Worm (Caenorhabditis elegans) whole organism, mixed stage, embryonic: Measurements from ENCODE around the gene F23D12.4.

Experiments used
- ces-1 ChIP-seq: fragments of 150-350 bp; optimal IDR thresholded peaks from 2 replicates; lab custom pipeline; 2014; ENCODE audit warnings: missing biosample characterization, missing genetic modification reagents, missing genetic modification characterization
- elt-3 ChIP-seq: fragments of 150-350 bp; optimal IDR thresholded peaks from 2 replicates; lab custom pipeline; 2014; ENCODE audit warnings: missing biosample characterization, missing genetic modification characterization
- mep-1 ChIP-seq: fragments of 150-350 bp; optimal IDR thresholded peaks from 2 replicates; lab custom pipeline; 2017; ENCODE audit warnings: missing biosample characterization, missing genetic modification reagents, missing genetic modification characterization, inconsistent platforms
- nhr-237 ChIP-seq: fragments of 150-350 bp; optimal IDR thresholded peaks from 2 replicates; lab custom pipeline; 2014; ENCODE audit warnings: missing biosample characterization, missing genetic modification characterization
- nhr-28 ChIP-seq: fragments of 150-350 bp; optimal IDR thresholded peaks from 2 replicates; lab custom pipeline; 2014; ENCODE audit warnings: missing biosample characterization, missing genetic modification characterization
- tbx-8 ChIP-seq: fragments of 200-800 bp; sonication (Bioruptor generic); optimal IDR thresholded peaks from 2 replicates; lab custom pipeline; 2018; ENCODE audit warnings: mild to moderate bottlenecking, missing genetic modification characterization, moderate library complexity, missing compliant biosample characterization
- unc-120 ChIP-seq: sonication (generic microtip); optimal IDR thresholded peaks from 2 replicates; lab custom pipeline; 2017; ENCODE audit warnings: missing genetic modification characterization, missing compliant biosample characterization; ENCODE audit not compliant: poor library complexity, severe bottlenecking

- TF ChIP-seq nhr-237 (tag; lab: Kevin White, UChicago) = no peak
- TF ChIP-seq tbx-8 = no peak
- TF ChIP-seq ces-1 (GFP tag; lab: Kevin White, UChicago) = no peak
- TF ChIP-seq elt-3 (tag; lab: Kevin White, UChicago) = no peak
- TF ChIP-seq mep-1 (tag; lab: Kevin White, UChicago) = no peak
- no peak for TF ChIP-seq unc-120 (tag; lab: Kevin White, UChicago)
- TF ChIP-seq nhr-28 (tag; lab: Kevin White, UChicago) = no peak
Measured at ce11 chrX:14481637-14482036, 36.8 kb downstream of the F23D12.4 start.
